Fruit fly (Drosophila melanogaster): Measurements from ENCODE around the gene mib2.

DNA sequence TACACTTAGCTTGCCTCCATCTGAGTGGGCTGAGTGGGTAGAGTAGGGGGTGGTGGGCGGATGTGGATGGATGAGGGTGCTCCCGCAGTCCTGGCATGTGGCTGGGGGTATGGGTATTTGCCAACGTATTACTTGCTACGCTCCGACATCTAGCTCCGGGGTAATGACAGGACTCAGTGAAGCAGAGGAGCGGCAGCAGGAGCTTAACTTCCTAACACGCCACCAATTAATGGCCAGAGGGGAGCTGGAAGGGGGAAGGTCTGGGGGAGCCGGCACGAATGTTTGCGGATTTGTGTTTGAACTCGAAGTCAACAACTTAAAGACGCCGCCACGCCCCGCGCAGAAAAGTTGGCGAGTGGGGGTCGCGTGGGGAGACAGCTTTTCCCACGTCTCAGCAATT, 16.0 kb upstream of the mib2 start:
- TF ChIP-seq CG6854 (GFP tag; optimal IDR thresholded peaks at IDR 0.05) (no peak), CG32006 (GFP tag; optimal IDR thresholded peaks at IDR 0.05) (no peak), CG7368 (GFP tag; optimal IDR thresholded peaks at IDR 0.05) (no peak)
